Worm (Caenorhabditis elegans) whole organism, mixed stage, embryonic: Measurements from ENCODE around the gene C47A10.16.

Experiments used
- ces-1 ChIP-seq: fragments of 150-350 bp; optimal IDR thresholded peaks from 2 replicates; lab custom pipeline; 2014; ENCODE audit warnings: missing biosample characterization, missing genetic modification reagents, missing genetic modification characterization
- elt-1 ChIP-seq: sonication (generic microtip); optimal IDR thresholded peaks from 2 replicates; lab custom pipeline; 2017; ENCODE audit warnings: missing genetic modification characterization, mild to moderate bottlenecking, missing compliant biosample characterization, antibody characterized with exemption, moderate library complexity, borderline replicate concordance; ENCODE audit not compliant: insufficient read depth
- lin-13 ChIP-seq: fragments of 150-350 bp; optimal IDR thresholded peaks from 2 replicates; lab custom pipeline; 2014; ENCODE audit warnings: missing biosample characterization, missing genetic modification characterization
- lsy-2 ChIP-seq: fragments of 150-350 bp; optimal IDR thresholded peaks from 2 replicates; lab custom pipeline; 2014; ENCODE audit warnings: missing biosample characterization, missing genetic modification characterization
- mep-1 ChIP-seq: fragments of 150-350 bp; optimal IDR thresholded peaks from 2 replicates; lab custom pipeline; 2017; ENCODE audit warnings: missing biosample characterization, missing genetic modification reagents, missing genetic modification characterization, inconsistent platforms
- mls-2 ChIP-seq: sonication (generic microtip); optimal IDR thresholded peaks from 2 replicates; lab custom pipeline; 2016; ENCODE audit warnings: mild to moderate bottlenecking, missing genetic modification characterization, moderate library complexity, missing compliant biosample characterization
- nhr-12 ChIP-seq: fragments of 150-350 bp; optimal IDR thresholded peaks from 2 replicates; lab custom pipeline; 2014; ENCODE audit warnings: missing biosample characterization, missing genetic modification characterization
- nhr-237 ChIP-seq: fragments of 150-350 bp; optimal IDR thresholded peaks from 2 replicates; lab custom pipeline; 2014; ENCODE audit warnings: missing biosample characterization, missing genetic modification characterization
- nhr-28 ChIP-seq: fragments of 150-350 bp; optimal IDR thresholded peaks from 2 replicates; lab custom pipeline; 2014; ENCODE audit warnings: missing biosample characterization, missing genetic modification characterization
- pha-4 ChIP-seq: fragments of 150-350 bp; optimal IDR thresholded peaks from 2 replicates; lab custom pipeline; 2018; ENCODE audit warnings: missing biosample characterization, missing genetic modification reagents, missing genetic modification characterization
- sptf-1 ChIP-seq: sonication (generic microtip); optimal IDR thresholded peaks from 2 replicates; lab custom pipeline; 2017; ENCODE audit warnings: mild to moderate bottlenecking, missing genetic modification characterization, moderate library complexity, missing compliant biosample characterization
- unc-39 ChIP-seq: fragments of 150-350 bp; optimal IDR thresholded peaks from 2 replicates; lab custom pipeline; 2014; ENCODE audit warnings: missing biosample characterization, missing genetic modification characterization

- TF ChIP-seq lin-13: no peak
- no peak for TF ChIP-seq nhr-28 (tag; lab: Kevin White, UChicago)
- TF ChIP-seq lsy-2: no peak
- no peak for TF ChIP-seq nhr-12 (tag; lab: Kevin White, UChicago)
- TF ChIP-seq ces-1: no peak
- no peak for TF ChIP-seq mep-1 (tag; lab: Kevin White, UChicago)
- TF ChIP-seq elt-1 (tag; lab: Kevin White, UChicago): no peak
- TF ChIP-seq nhr-237 (tag; lab: Kevin White, UChicago): no peak
- no peak for TF ChIP-seq mls-2 (tag; lab: Kevin White, UChicago)
- TF ChIP-seq unc-39: no peak
- TF ChIP-seq sptf-1 (tag; lab: Kevin White, UChicago): no peak
- TF ChIP-seq pha-4 (tag; lab: Kevin White, UChicago): no peak
Observed at ce11 chrV:17802519-17802918, 37.5 kb upstream of the C47A10.16 start, which contains the start of the genes Y94A7B.11 and srh-292.
